Fruit fly (Drosophila melanogaster) whole organism, adult: Measurements from ENCODE around the gene CG42395.

Experiments
- CG11617 ChIP-seq: fragments of 200-800 bp; sonication (Bioruptor generic); optimal IDR thresholded peaks from 2 replicates; lab custom pipeline; 2017; ENCODE audit warnings: mild to moderate bottlenecking, missing biosample characterization, missing genetic modification reagents, missing genetic modification characterization
- CG12768 ChIP-seq: fragments of 200-800 bp; sonication (Bioruptor generic); optimal IDR thresholded peaks from 2 replicates; lab custom pipeline; 2017; ENCODE audit warnings: missing biosample characterization, missing genetic modification characterization, mild to moderate bottlenecking, moderate library complexity, missing genetic modification reagents
- CG1620 ChIP-seq: fragments of 200-800 bp; sonication (Bioruptor generic); optimal IDR thresholded peaks from 2 replicates; lab custom pipeline; 2016; ENCODE audit warnings: missing biosample characterization, missing genetic modification characterization
- CG5204 ChIP-seq: fragments of 200-800 bp; sonication (Bioruptor generic); optimal IDR thresholded peaks from 2 replicates; lab custom pipeline; 2016; ENCODE audit warnings: missing biosample characterization, missing genetic modification characterization
- CG7101 ChIP-seq: fragments of 200-800 bp; sonication (Bioruptor generic); optimal IDR thresholded peaks from 2 replicates; lab custom pipeline; 2018; ENCODE audit warnings: missing biosample characterization, mild to moderate bottlenecking, missing genetic modification characterization, moderate library complexity
- Crg-1 ChIP-seq: fragments of 200-800 bp; sonication (Bioruptor generic); optimal IDR thresholded peaks from 2 replicates; lab custom pipeline; 2016; ENCODE audit warnings: missing biosample characterization, missing genetic modification characterization
- ovo ChIP-seq: fragments of 200-800 bp; sonication (Bioruptor generic); optimal IDR thresholded peaks from 2 replicates; lab custom pipeline; 2016; ENCODE audit warnings: missing biosample characterization, missing genetic modification characterization
- tj ChIP-seq: fragments of 200-800 bp; sonication (Bioruptor generic); optimal IDR thresholded peaks from 3 replicates; lab custom pipeline; 2017; ENCODE audit warnings: missing biosample characterization, mild to moderate bottlenecking, missing genetic modification characterization, moderate library complexity

dm6 chrX:9571208-9571607 lies 4.8 kb downstream of the CG42395 start, which contains the start of gene Cubn:
- TF ChIP-seq Crg-1 (GFP tag; lab: Kevin White, UChicago) (no peak), ovo (GFP tag; lab: Kevin White, UChicago) (no peak), CG12768 (no peak), CG11617 (GFP tag; lab: Kevin White, UChicago) (no peak), CG1620 (GFP tag; lab: Kevin White, UChicago) (no peak), CG7101 (tag; lab: Kevin White, UChicago) (no peak), CG5204 (no peak), tj (GFP tag; lab: Kevin White, UChicago) (no peak)
